Worm (Caenorhabditis elegans): ENCODE measurements around the gene T05A1.5.

DNA sequence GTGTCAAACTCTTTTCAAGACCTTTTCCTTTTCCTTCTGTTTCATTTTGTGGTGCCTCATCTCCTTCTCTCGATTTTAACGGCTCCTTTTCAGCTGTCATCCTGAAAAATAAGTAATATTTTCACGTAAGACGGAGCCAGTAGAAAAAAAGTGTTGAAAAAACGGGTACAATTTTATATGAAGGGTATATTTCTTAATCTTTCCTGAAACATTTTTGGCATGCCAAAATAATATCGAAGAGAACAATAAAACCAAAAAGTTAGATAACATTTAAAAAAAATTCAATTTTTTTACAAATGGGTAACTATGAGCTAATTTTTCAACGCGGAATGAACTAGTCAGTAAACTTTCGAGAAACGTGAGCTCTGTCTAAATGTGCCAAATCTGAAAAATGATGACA lies 55.5 kb downstream of the T05A1.5 start, which contains the start of gene aat-1:
- TF ChIP-seq lin-39 (tag; optimal IDR thresholded peaks at IDR 0.05) (no peak), ama-1 (optimal IDR thresholded peaks at IDR 0.05) (no peak), ztf-11 (tag; optimal IDR thresholded peaks at IDR 0.05) (no peak), jun-1 (tag; optimal IDR thresholded peaks at IDR 0.05) (no peak)
